Fruit fly (Drosophila melanogaster) whole organism, embryonic: Measurements from ENCODE around the gene Ythdf.

Experiments used
- Adf1 ChIP-seq: fragments of 200-800 bp; sonication (Bioruptor generic); IDR thresholded peaks from 2 replicates; pipeline ENCODE4 v1.3.6; 2022; ENCODE audit warnings: missing biosample characterization, missing genetic modification characterization
- BtbVII ChIP-seq: fragments of 200-800 bp; sonication (Bioruptor generic); optimal IDR thresholded peaks from 3 replicates; lab custom pipeline; 2017; ENCODE audit warnings: missing biosample characterization, mild to moderate bottlenecking, missing genetic modification characterization
- CG1024 ChIP-seq: fragments of 200-800 bp; sonication (Bioruptor generic); IDR thresholded peaks from 2 replicates; pipeline ENCODE4 v1.3.6; 2022; ENCODE audit warnings: missing biosample characterization, missing genetic modification characterization
- CG11504 ChIP-seq: fragments of 200-800 bp; sonication (Bioruptor generic); optimal IDR thresholded peaks from 3 replicates; lab custom pipeline; 2019; ENCODE audit warnings: missing biosample characterization, mild to moderate bottlenecking, missing genetic modification characterization, moderate library complexity
- CG12071 ChIP-seq: fragments of 200-800 bp; sonication (Bioruptor generic); optimal IDR thresholded peaks from 3 replicates; lab custom pipeline; 2018; ENCODE audit warnings: missing biosample characterization, mild to moderate bottlenecking, missing genetic modification characterization
- CG12391 ChIP-seq: fragments of 200-800 bp; sonication (Bioruptor generic); optimal IDR thresholded peaks from 3 replicates; lab custom pipeline; 2018; ENCODE audit warnings: missing biosample characterization, mild to moderate bottlenecking, missing genetic modification characterization, moderate library complexity
- CG12659 ChIP-seq: fragments of 200-800 bp; sonication (Bioruptor generic); optimal IDR thresholded peaks from 3 replicates; lab custom pipeline; 2017; ENCODE audit warnings: mild to moderate bottlenecking, missing biosample characterization, missing genetic modification reagents, missing genetic modification characterization
- CG12744 ChIP-seq: fragments of 200-800 bp; sonication (Bioruptor generic); optimal IDR thresholded peaks from 2 replicates; lab custom pipeline; 2016; ENCODE audit warnings: missing biosample characterization, missing genetic modification characterization
- CG13894 ChIP-seq: fragments of 200-800 bp; sonication (Bioruptor generic); optimal IDR thresholded peaks from 3 replicates; lab custom pipeline; 2018; ENCODE audit warnings: missing biosample characterization, mild to moderate bottlenecking, missing genetic modification characterization, moderate library complexity
- CG15479 ChIP-seq: fragments of 200-800 bp; sonication (Bioruptor generic); optimal IDR thresholded peaks from 3 replicates; lab custom pipeline; 2019; ENCODE audit warnings: missing biosample characterization, mild to moderate bottlenecking, missing genetic modification characterization, moderate library complexity
- CG1603 ChIP-seq: fragments of 200-800 bp; sonication (Bioruptor generic); optimal IDR thresholded peaks from 2 replicates; lab custom pipeline; 2019; ENCODE audit warnings: missing biosample characterization, mild to moderate bottlenecking, missing genetic modification characterization, moderate library complexity
- CG16863 ChIP-seq: fragments of 200-800 bp; sonication (Bioruptor generic); optimal IDR thresholded peaks from 3 replicates; lab custom pipeline; 2016; ENCODE audit warnings: missing biosample characterization, missing genetic modification characterization
- CG17328 ChIP-seq: fragments of 200-800 bp; sonication (Bioruptor generic); IDR thresholded peaks from 2 replicates; pipeline ENCODE4 v1.3.6; 2022; ENCODE audit warnings: missing biosample characterization, missing genetic modification characterization
- CG18011 ChIP-seq: fragments of 200-800 bp; sonication (Bioruptor generic); optimal IDR thresholded peaks from 2 replicates; lab custom pipeline; 2017; ENCODE audit warnings: missing biosample characterization, missing genetic modification characterization, mild to moderate bottlenecking, moderate library complexity, missing genotype
- CG2116 ChIP-seq: fragments of 200-800 bp; sonication (Bioruptor generic); optimal IDR thresholded peaks from 3 replicates; lab custom pipeline; 2018; ENCODE audit warnings: missing biosample characterization, mild to moderate bottlenecking, missing genetic modification characterization
- CG31224 ChIP-seq: fragments of 200-800 bp; sonication (Bioruptor generic); IDR thresholded peaks from 2 replicates; pipeline ENCODE4 v1.3.6; 2022; ENCODE audit warnings: missing biosample characterization, missing genetic modification characterization
- CG4617 ChIP-seq: fragments of 200-800 bp; sonication (Bioruptor generic); optimal IDR thresholded peaks from 3 replicates; lab custom pipeline; 2016; ENCODE audit warnings: missing biosample characterization, missing genetic modification characterization, borderline replicate concordance
- CG4730 ChIP-seq: fragments of 200-800 bp; sonication (Bioruptor generic); IDR thresholded peaks from 2 replicates; pipeline ENCODE4 v1.3.6; 2022; ENCODE audit warnings: missing biosample characterization, missing genetic modification characterization
- CG6683 ChIP-seq: fragments of 200-800 bp; sonication (Bioruptor generic); optimal IDR thresholded peaks from 2 replicates; lab custom pipeline; 2017; ENCODE audit warnings: missing biosample characterization, mild to moderate bottlenecking, missing genetic modification characterization, missing genetic modification reagents
- CG7963 ChIP-seq: fragments of 200-800 bp; sonication (Bioruptor generic); IDR thresholded peaks from 3 replicates; pipeline ENCODE4 v1.3.6; 2022; ENCODE audit warnings: missing biosample characterization, missing genetic modification characterization; ENCODE audit not compliant: partially characterized antibody
- CG7987 ChIP-seq: fragments of 200-800 bp; sonication (Bioruptor generic); optimal IDR thresholded peaks from 2 replicates; lab custom pipeline; 2018; ENCODE audit warnings: missing biosample characterization, mild to moderate bottlenecking, missing genetic modification characterization, moderate library complexity
- CG9437 ChIP-seq: fragments of 200-800 bp; sonication (Bioruptor generic); optimal IDR thresholded peaks from 2 replicates; lab custom pipeline; 2018; ENCODE audit warnings: missing biosample characterization, mild to moderate bottlenecking, missing genetic modification characterization
- Ets65A ChIP-seq: fragments of 200-800 bp; sonication (Bioruptor generic); peaks from one replicate; lab custom pipeline; 2016; ENCODE audit warnings: missing biosample characterization, missing genetic modification characterization
- Ets97D ChIP-seq: fragments of 200-800 bp; sonication (Bioruptor generic); optimal IDR thresholded peaks from 3 replicates; lab custom pipeline; 2016; ENCODE audit warnings: missing biosample characterization, missing genetic modification characterization
- Fer3 ChIP-seq: fragments of 200-800 bp; sonication (Bioruptor generic); optimal IDR thresholded peaks from 2 replicates; lab custom pipeline; 2018; ENCODE audit warnings: missing biosample characterization, mild to moderate bottlenecking, missing genetic modification characterization, moderate library complexity
- HHEX ChIP-seq: fragments of 200-800 bp; sonication (Bioruptor generic); optimal IDR thresholded peaks from 3 replicates; lab custom pipeline; 2017; ENCODE audit warnings: missing biosample characterization, mild to moderate bottlenecking, missing genetic modification characterization, missing genetic modification reagents
- NK7.1 ChIP-seq: fragments of 200-800 bp; sonication (Bioruptor generic); optimal IDR thresholded peaks from 3 replicates; lab custom pipeline; 2016; ENCODE audit warnings: missing biosample characterization, missing genetic modification characterization
- Nf-YA ChIP-seq: fragments of 200-800 bp; sonication (Bioruptor generic); IDR thresholded peaks from 2 replicates; pipeline ENCODE4 v1.3.6; 2022; ENCODE audit warnings: missing biosample characterization, missing genetic modification characterization
- Nf-YC ChIP-seq: fragments of 200-800 bp; optimal IDR thresholded peaks from 3 replicates; lab custom pipeline; 2019; ENCODE audit warnings: missing biosample characterization, mild to moderate bottlenecking, missing genetic modification characterization, moderate library complexity
- Sox100B ChIP-seq: fragments of 200-800 bp; sonication (Bioruptor generic); optimal IDR thresholded peaks from 3 replicates; lab custom pipeline; 2018; ENCODE audit warnings: missing biosample characterization, mild to moderate bottlenecking, missing genetic modification characterization
- Stat92E ChIP-seq, 3 experiments: fragments of >200 bp in 2 of 3; fragments of 200-800 bp in 1 of 3; sonication (Bioruptor generic) in 1 of 3; optimal IDR thresholded peaks; 2 replicates each; lab custom pipeline; 2017 to 2019; ENCODE audit warnings: missing biosample characterization in 3 of 3, missing genetic modification characterization in 3 of 3, mild to moderate bottlenecking in 1 of 3, moderate library complexity in 1 of 3
- ash1 ChIP-seq: fragments of 200-800 bp; sonication (Bioruptor generic); optimal IDR thresholded peaks from 2 replicates; lab custom pipeline; 2018; ENCODE audit warnings: missing biosample characterization, mild to moderate bottlenecking, missing genetic modification characterization
- cato ChIP-seq: fragments of 200-800 bp; sonication (Bioruptor generic); optimal IDR thresholded peaks from 2 replicates; lab custom pipeline; 2016; ENCODE audit warnings: missing biosample characterization, missing genetic modification characterization, borderline replicate concordance
- croc ChIP-seq: fragments of 200-800 bp; sonication (Bioruptor generic); conservative IDR thresholded peaks from 3 replicates; pipeline ENCODE4 v1.3.6; 2022; ENCODE audit warnings: missing biosample characterization, missing genetic modification characterization
- dan ChIP-seq: fragments of 200-800 bp; sonication (Bioruptor generic); IDR thresholded peaks from 2 replicates; pipeline ENCODE4 v1.3.6; 2022; ENCODE audit warnings: missing biosample characterization, missing genetic modification characterization
- dpn ChIP-seq, 2 experiments: fragments of 200-800 bp; sonication (Bioruptor generic); optimal IDR thresholded peaks; 3 replicates each; lab custom pipeline; 2016; ENCODE audit warnings: missing biosample characterization in 2 of 2, missing genetic modification characterization in 2 of 2
- exex ChIP-seq: fragments of 200-800 bp; sonication (Bioruptor generic); optimal IDR thresholded peaks from 4 replicates; lab custom pipeline; 2018; ENCODE audit warnings: missing biosample characterization, mild to moderate bottlenecking, missing genetic modification characterization, moderate library complexity
- hth ChIP-seq: fragments of >200 bp; optimal IDR thresholded peaks from 2 replicates; lab custom pipeline; 2017; ENCODE audit warnings: inconsistent platforms
- kah ChIP-seq: fragments of 200-800 bp; sonication (Bioruptor generic); optimal IDR thresholded peaks from 2 replicates; lab custom pipeline; 2018; ENCODE audit warnings: missing biosample characterization, mild to moderate bottlenecking, missing genetic modification characterization
- klu ChIP-seq: fragments of 200-800 bp; sonication (Bioruptor generic); IDR thresholded peaks from 2 replicates; pipeline ENCODE4 v1.3.6; 2022; ENCODE audit warnings: missing biosample characterization, missing genetic modification characterization
- nau ChIP-seq: fragments of 200-800 bp; sonication (Bioruptor generic); optimal IDR thresholded peaks from 3 replicates; lab custom pipeline; 2017; ENCODE audit warnings: missing biosample characterization, mild to moderate bottlenecking, missing genetic modification characterization, missing genetic modification reagents
- pho ChIP-seq: fragments of 200-800 bp; sonication (Bioruptor generic); optimal IDR thresholded peaks from 2 replicates; lab custom pipeline; 2016; ENCODE audit warnings: missing biosample characterization, missing genetic modification characterization
- phol ChIP-seq: fragments of 200-800 bp; sonication (Bioruptor generic); optimal IDR thresholded peaks from 3 replicates; lab custom pipeline; 2018; ENCODE audit warnings: missing biosample characterization, mild to moderate bottlenecking, missing genetic modification characterization, moderate library complexity
- pnt ChIP-seq: fragments of 200-800 bp; sonication (Bioruptor generic); optimal IDR thresholded peaks from 3 replicates; lab custom pipeline; 2016; ENCODE audit warnings: missing biosample characterization, missing genetic modification characterization
- repo ChIP-seq: fragments of 200-800 bp; sonication (Bioruptor generic); optimal IDR thresholded peaks from 2 replicates; lab custom pipeline; 2016; ENCODE audit warnings: missing biosample characterization, missing genetic modification characterization
- ro ChIP-seq: fragments of 200-800 bp; sonication (Bioruptor generic); IDR thresholded peaks from 2 replicates; pipeline ENCODE4 v1.3.6; 2022; ENCODE audit warnings: missing biosample characterization, missing genetic modification characterization
- seq ChIP-seq: fragments of 200-800 bp; sonication (Bioruptor generic); IDR thresholded peaks from 2 replicates; pipeline ENCODE4 v1.3.6; 2022; ENCODE audit warnings: missing biosample characterization, missing genetic modification characterization
- slbo ChIP-seq: fragments of 200-800 bp; sonication (Bioruptor generic); IDR thresholded peaks from 2 replicates; pipeline ENCODE4 v1.3.6; 2022; ENCODE audit warnings: missing biosample characterization, missing genetic modification characterization
- stwl ChIP-seq: fragments of 200-800 bp; sonication (Bioruptor generic); optimal IDR thresholded peaks from 3 replicates; lab custom pipeline; 2018; ENCODE audit warnings: missing biosample characterization, mild to moderate bottlenecking, missing genetic modification characterization, moderate library complexity
- yki ChIP-seq: fragments of >200 bp; optimal IDR thresholded peaks from 3 replicates; lab custom pipeline; 2018

Gene Ythdf

DNA sequence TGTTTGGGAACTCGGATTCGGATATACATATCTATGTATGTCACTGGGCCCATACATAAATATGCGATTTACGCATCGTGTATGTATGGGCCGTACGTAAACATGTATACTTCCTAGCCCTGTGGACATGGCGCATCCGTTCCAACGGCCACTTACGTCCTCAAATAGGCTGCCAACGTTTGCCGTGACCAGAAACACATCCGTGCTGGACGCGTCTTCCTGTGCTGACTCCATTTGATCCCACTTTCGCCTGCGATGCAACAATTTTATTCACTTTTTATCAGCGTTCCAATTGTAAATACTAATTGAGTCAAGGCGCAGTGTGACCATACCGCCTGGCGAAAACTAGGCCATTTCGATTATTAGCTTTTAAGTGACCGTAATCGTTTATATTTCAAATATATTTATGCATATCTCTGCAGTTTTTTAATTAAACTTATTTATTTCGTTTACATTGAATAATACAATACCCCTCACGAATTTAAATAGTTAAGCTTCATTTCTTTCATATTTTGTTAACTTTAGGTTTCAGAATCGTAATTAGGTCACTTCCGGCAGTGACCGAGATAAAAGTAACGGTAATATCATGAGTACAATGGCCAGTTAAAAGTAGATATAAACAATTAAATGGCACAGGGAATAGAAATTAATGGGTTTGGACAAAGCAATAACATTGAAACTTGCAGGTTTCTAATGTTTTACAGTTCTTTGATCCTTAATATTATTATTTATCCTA lies 5.9 kb upstream of the Ythdf start, which contains the start of gene 5PtaseI (continued):
- TF ChIP-seq CG12391 (tag; lab: Kevin White, UChicago) (no peak), CG1603 (tag; lab: Kevin White, UChicago) (peak; percentile 33), CG4730 (GFP tag; lab: Robert Waterston, UW) (no peak), croc (no peak), cato (GFP tag; lab: Kevin White, UChicago) (no peak), CG15479 (GFP tag; lab: Kevin White, UChicago) (no peak), CG9437 (GFP tag; lab: Kevin White, UChicago) (peak; percentile 37), CG11504 (tag; lab: Kevin White, UChicago) (no peak), CG12744 (GFP tag; lab: Kevin White, UChicago) (no peak), Ets97D (peak; percentile 81), nau (GFP tag; lab: Kevin White, UChicago) (no peak), seq (GFP tag; lab: Robert Waterston, UW) (no peak), dpn (GFP tag; optimal IDR thresholded peaks at IDR 0.05; lab: Kevin White, UChicago) (no peak), Adf1 (GFP tag; lab: Robert Waterston, UW) (no peak), Nf-YC (tag; lab: Kevin White, UChicago) (no peak), pho (GFP tag; lab: Kevin White, UChicago) (no peak), CG2116 (GFP tag; lab: Kevin White, UChicago) (peak; percentile 48), CG31224 (no peak), CG12071 (GFP tag; lab: Kevin White, UChicago) (no peak), HHEX (GFP tag; lab: Kevin White, UChicago) (no peak), CG18011 (GFP tag; lab: Kevin White, UChicago) (no peak), CG16863 (no peak), exex (tag; lab: Kevin White, UChicago) (peak; percentile 50), Stat92E (GFP tag; optimal IDR thresholded peaks at IDR 0.05; lab: Kevin White, UChicago) (no peak), CG7963 (no peak), CG6683 (no peak), hth (lab: Kevin White, UChicago) (no peak), CG13894 (tag; lab: Kevin White, UChicago) (no peak), kah (no peak), stwl (tag; lab: Kevin White, UChicago) (peak; percentile 51), klu (GFP tag; lab: Robert Waterston, UW) (no peak), dan (GFP tag; lab: Robert Waterston, UW) (no peak), CG7987 (GFP tag; lab: Kevin White, UChicago) (no peak), Sox100B (GFP tag; lab: Kevin White, UChicago) (no peak), CG1024 (no peak), CG4617 (GFP tag; lab: Kevin White, UChicago) (peak; percentile 75), slbo (no peak), NK7.1 (GFP tag; lab: Kevin White, UChicago) (no peak), repo (no peak), yki (lab: Kevin White, UChicago) (no peak), phol (tag; lab: Kevin White, UChicago) (peak; percentile 30), BtbVII (GFP tag; lab: Kevin White, UChicago) (no peak), ash1 (no peak), Fer3 (no peak), Nf-YA (GFP tag; lab: Robert Waterston, UW) (no peak), pnt (GFP tag; lab: Kevin White, UChicago) (no peak), CG12659 (GFP tag; lab: Kevin White, UChicago) (peak; percentile 29), ro (no peak), Ets65A (GFP tag; lab: Kevin White, UChicago) (peak; percentile 58), CG17328 (no peak)
